Worm (Caenorhabditis elegans) whole organism, mixed stage, embryonic: ENCODE measurements around the gene pch-2.

Experiments
- nhr-28 ChIP-seq: fragments of 150-350 bp; optimal IDR thresholded peaks from 2 replicates; lab custom pipeline; 2014; ENCODE audit warnings: missing biosample characterization, missing genetic modification characterization
- snpc-4 ChIP-seq: fragments of 150-350 bp; optimal IDR thresholded peaks from 2 replicates; lab custom pipeline; 2014; ENCODE audit warnings: missing biosample characterization, missing genetic modification characterization
- unc-62 ChIP-seq: fragments of 150-350 bp; optimal IDR thresholded peaks from 2 replicates; lab custom pipeline; 2014; ENCODE audit warnings: missing biosample characterization, missing genetic modification reagents, missing genetic modification characterization
- ztf-11 ChIP-seq: fragments of 150-350 bp; optimal IDR thresholded peaks from 2 replicates; lab custom pipeline; 2014; ENCODE audit warnings: missing biosample characterization, missing genetic modification characterization

DNA sequence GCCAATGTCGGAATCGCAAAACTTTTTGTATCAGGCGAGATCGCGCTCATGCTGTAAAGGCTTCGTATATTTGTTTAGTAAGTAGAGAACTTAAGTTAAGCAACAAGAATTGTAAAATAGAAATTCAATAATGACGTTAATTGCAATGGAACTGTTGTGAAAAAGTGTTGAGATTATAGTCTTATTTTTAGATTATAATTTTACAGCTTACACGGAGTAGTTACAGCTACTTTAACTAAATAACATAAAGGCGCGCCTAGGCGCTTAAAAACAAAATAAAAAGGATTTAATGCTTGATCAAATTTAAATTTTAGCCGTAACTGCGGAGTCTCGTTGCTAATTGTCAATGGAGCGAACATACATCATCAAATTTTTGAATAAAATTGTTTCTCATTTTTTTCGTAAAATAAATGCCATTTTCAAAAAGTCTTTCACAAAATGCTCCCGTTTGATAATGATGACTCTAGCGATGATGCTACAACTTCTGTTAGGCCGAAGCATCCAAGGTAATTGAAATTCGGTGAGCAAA is 4.0 kb downstream of the pch-2 start, which contains the start of the genes emb-27 and rrf-3:
- no peak for TF ChIP-seq ztf-11 (tag; lab: Kevin White, UChicago)
- no peak for TF ChIP-seq nhr-28 (tag; lab: Kevin White, UChicago)
- TF ChIP-seq unc-62 (GFP tag; lab: Kevin White, UChicago) = no peak
- TF ChIP-seq snpc-4 (tag; lab: Kevin White, UChicago) = no peak
